Worm (Caenorhabditis elegans): ENCODE results near the gene C09G1.5.

The C09G1.5 gene

ce11 chrX:15958767-15959166 lies at the start of gene C09G1.5:
Gene C09G1.5 (plus strand): TSS chrX:15959067.
- TF ChIP-seq dve-1 (tag; optimal IDR thresholded peaks at IDR 0.05; ENCODE audit: insufficient read depth) (no peak), lin-15B (tag; optimal IDR thresholded peaks at IDR 0.05) (no peak), fos-1 (tag; optimal IDR thresholded peaks at IDR 0.05) (no peak), mdt-29 (GFP tag; IDR thresholded peaks at IDR 0.05) (no peak), nhr-28 (tag; optimal IDR thresholded peaks at IDR 0.05) (no peak), lsy-2 (tag; optimal IDR thresholded peaks at IDR 0.05) (no peak), dmd-8 (GFP tag; IDR thresholded peaks at IDR 0.05) (no peak), daf-19 (GFP tag; conservative IDR thresholded peaks at IDR 0.05) (no peak), tra-1 (GFP tag; IDR thresholded peaks at IDR 0.05) (no peak), lin-29 (GFP tag; IDR thresholded peaks at IDR 0.05) (no peak), pha-4 (GFP tag; IDR thresholded peaks at IDR 0.05) (no peak), pha-4 (tag; optimal IDR thresholded peaks at IDR 0.05) (no peak)

- TF ChIP-seq fos-1 (tag; optimal IDR thresholded peaks at IDR 0.05) = no peak
- TF ChIP-seq nhr-41 (GFP tag; IDR thresholded peaks at IDR 0.05) = no peak
- TF ChIP-seq mep-1 (tag; optimal IDR thresholded peaks at IDR 0.05) = no peak
- TF ChIP-seq T20F7.1 (GFP tag; optimal IDR thresholded peaks at IDR 0.05) = no peak
- no peak for TF ChIP-seq nhr-25 (tag; optimal IDR thresholded peaks at IDR 0.05; ENCODE audit: borderline replicate concordance, insufficient read depth)
- no peak for TF ChIP-seq lin-39 (tag; optimal IDR thresholded peaks at IDR 0.05)
- no peak for TF ChIP-seq zfp-2 (tag; optimal IDR thresholded peaks at IDR 0.05)
- TF ChIP-seq lin-1 (GFP tag; IDR thresholded peaks at IDR 0.05) = no peak
- no peak for TF ChIP-seq F44E2.7 (GFP tag; IDR thresholded peaks at IDR 0.05)
- TF ChIP-seq unc-130 (GFP tag; optimal IDR thresholded peaks at IDR 0.05) = no peak
- TF ChIP-seq ceh-82 (tag; optimal IDR thresholded peaks at IDR 0.05) = no peak
- TF ChIP-seq sdz-12 (GFP tag; optimal IDR thresholded peaks at IDR 0.05) = no peak
- TF ChIP-seq daf-16 (GFP tag; optimal IDR thresholded peaks at IDR 0.05) = no peak
- no peak for TF ChIP-seq daf-16 (tag; optimal IDR thresholded peaks at IDR 0.05)
- no peak for TF ChIP-seq spr-1 (tag; optimal IDR thresholded peaks at IDR 0.05)
Measured at ce11 chrX:15910328-15910727, 48.5 kb upstream of the C09G1.5 start, which contains the start of gene npr-33. Gene npr-33 (plus strand): TSS chrX:15910628.

ce11 chrX:15912841-15913240 lies 46.0 kb upstream of the C09G1.5 start:
- TF ChIP-seq set-16 (GFP tag; IDR thresholded peaks at IDR 0.05) = peak; percentile 88
- TF ChIP-seq ctbp-1 (GFP tag; IDR thresholded peaks at IDR 0.05) = no peak
- TF ChIP-seq aly-2 (tag; optimal IDR thresholded peaks at IDR 0.05) = no peak
- no peak for TF ChIP-seq zfp-3 (GFP tag; conservative IDR thresholded peaks at IDR 0.05)
- TF ChIP-seq Y75B8A.6 (GFP tag; IDR thresholded peaks at IDR 0.05) = no peak
- TF ChIP-seq php-3 (GFP tag; IDR thresholded peaks at IDR 0.05) = no peak
- no peak for TF ChIP-seq nhr-77 (tag; optimal IDR thresholded peaks at IDR 0.05)
- peak; percentile 15 for TF ChIP-seq aha-1 (tag)
- 0 out of 2 replicates have a peak, but pooled peaks have one; percentile 20 for TF ChIP-seq dmd-9 (GFP tag; IDR thresholded peaks at IDR 0.05)
- no peak for TF ChIP-seq F44E2.7 (GFP tag; IDR thresholded peaks at IDR 0.05)
- no peak for TF ChIP-seq snpc-1.2 (GFP tag; IDR thresholded peaks at IDR 0.05)
- TF ChIP-seq ceh-20 (GFP tag; IDR thresholded peaks at IDR 0.05) = no peak
- no peak for TF ChIP-seq unc-39 (tag; optimal IDR thresholded peaks at IDR 0.05)

- no peak for TF ChIP-seq zfp-3 (GFP tag; conservative IDR thresholded peaks at IDR 0.05)
- no peak for TF ChIP-seq Y105C5A.15 (GFP tag; IDR thresholded peaks at IDR 0.05)
- TF ChIP-seq unc-62 (GFP tag; optimal IDR thresholded peaks at IDR 0.05 in 1 of 2) = peak in 1 of 2 experiments; percentile 96
- TF ChIP-seq unc-62 (tag; optimal IDR thresholded peaks at IDR 0.05) = no peak
- no peak for TF ChIP-seq ZK337.2 (GFP tag; IDR thresholded peaks at IDR 0.05)
- no peak for TF ChIP-seq fos-1 (tag; optimal IDR thresholded peaks at IDR 0.05)
- TF ChIP-seq dmd-9 (GFP tag; IDR thresholded peaks at IDR 0.05) = no peak
Measured at ce11 chrX:15915774-15916173, 43.1 kb upstream of the C09G1.5 start.
